Fruit fly (Drosophila melanogaster) whole organism, embryonic: ENCODE measurements around the gene CG15641.

ENCODE experiments used
- CG17359 ChIP-seq: fragments of 200-800 bp; sonication (Bioruptor generic); optimal IDR thresholded peaks from 3 replicates; lab custom pipeline; 2018; ENCODE audit warnings: missing biosample characterization, mild to moderate bottlenecking, missing genetic modification characterization, moderate library complexity
- CG42726 ChIP-seq: fragments of 200-800 bp; sonication (Bioruptor generic); IDR thresholded peaks from 2 replicates; pipeline ENCODE4 v1.3.6; 2022; ENCODE audit warnings: missing biosample characterization, missing genetic modification characterization; ENCODE audit not compliant: partially characterized antibody
- CG9817 ChIP-seq: fragments of 200-800 bp; sonication (Bioruptor generic); optimal IDR thresholded peaks from 2 replicates; lab custom pipeline; 2018; ENCODE audit warnings: missing biosample characterization, mild to moderate bottlenecking, missing genetic modification characterization, moderate library complexity

DNA sequence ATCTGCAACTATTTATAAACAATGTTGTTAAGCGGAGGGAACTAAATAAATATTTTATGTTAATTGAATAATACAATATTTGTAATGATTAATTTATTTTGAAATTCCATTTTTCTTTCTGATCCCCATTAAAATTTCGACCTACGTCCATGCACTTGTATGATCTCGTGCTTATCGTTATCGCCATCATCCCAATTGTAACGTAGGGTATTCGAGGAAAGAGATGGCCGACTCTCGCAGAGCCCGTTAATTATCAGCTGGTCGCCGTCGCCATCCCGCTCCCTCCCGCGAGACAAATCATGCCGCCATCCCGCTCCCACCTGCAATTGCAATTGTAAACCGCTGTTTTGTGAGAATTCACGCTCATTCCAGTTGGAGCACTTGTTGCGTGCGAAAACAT is 14.6 kb upstream of the CG15641 start, which contains the start of gene CG11655:
- TF ChIP-seq CG42726 (GFP tag; lab: Robert Waterston, UW) (no peak), CG9817 (tag; lab: Kevin White, UChicago) (peak; percentile 6), CG17359 (tag; lab: Kevin White, UChicago) (peak; percentile 4)
